Fruit fly (Drosophila melanogaster) whole organism, embryonic: Measurements from ENCODE around the gene CG13896.
A peak's percentile ranks its signal among the peaks of the same experiment; 100 is the strongest.

Experiments used
- B-H1 ChIP-seq: fragments of 200-800 bp; sonication (Bioruptor generic); IDR thresholded peaks from 3 replicates; pipeline ENCODE4 v1.3.6; 2022; ENCODE audit warnings: missing biosample characterization, missing genetic modification characterization
- C15 ChIP-seq: fragments of 200-800 bp; sonication (Bioruptor generic); IDR thresholded peaks from 3 replicates; pipeline ENCODE4 v1.3.6; 2022; ENCODE audit warnings: missing biosample characterization, missing genetic modification characterization
- CG10543 ChIP-seq: fragments of 200-800 bp; sonication (Bioruptor generic); optimal IDR thresholded peaks from 3 replicates; lab custom pipeline; 2017; ENCODE audit warnings: missing biosample characterization, mild to moderate bottlenecking, missing genetic modification characterization, moderate library complexity
- CG10979 ChIP-seq: fragments of 200-800 bp; sonication (Bioruptor generic); optimal IDR thresholded peaks from 2 replicates; lab custom pipeline; 2018; ENCODE audit warnings: missing biosample characterization, mild to moderate bottlenecking, missing genetic modification characterization, moderate library complexity
- CG11504 ChIP-seq: fragments of 200-800 bp; sonication (Bioruptor generic); optimal IDR thresholded peaks from 3 replicates; lab custom pipeline; 2019; ENCODE audit warnings: missing biosample characterization, mild to moderate bottlenecking, missing genetic modification characterization, moderate library complexity
- CG12104 ChIP-seq: fragments of 200-800 bp; sonication (Bioruptor generic); optimal IDR thresholded peaks from 3 replicates; lab custom pipeline; 2016; ENCODE audit warnings: missing biosample characterization, missing genetic modification characterization
- CG12391 ChIP-seq: fragments of 200-800 bp; sonication (Bioruptor generic); optimal IDR thresholded peaks from 3 replicates; lab custom pipeline; 2018; ENCODE audit warnings: missing biosample characterization, mild to moderate bottlenecking, missing genetic modification characterization, moderate library complexity
- CG13123 ChIP-seq: fragments of 200-800 bp; sonication (Bioruptor generic); optimal IDR thresholded peaks from 2 replicates; lab custom pipeline; 2016; ENCODE audit warnings: missing biosample characterization, missing genetic modification characterization
- CG15073 ChIP-seq: fragments of 200-800 bp; sonication (Bioruptor generic); optimal IDR thresholded peaks from 2 replicates; lab custom pipeline; 2016; ENCODE audit warnings: missing biosample characterization, missing genetic modification characterization
- CG16815 ChIP-seq: fragments of 200-800 bp; sonication (Bioruptor generic); optimal IDR thresholded peaks from 3 replicates; lab custom pipeline; 2017; ENCODE audit warnings: missing biosample characterization, mild to moderate bottlenecking, missing genetic modification characterization
- CG17361 ChIP-seq: fragments of 200-800 bp; sonication (Bioruptor generic); IDR thresholded peaks from 3 replicates; pipeline ENCODE4 v1.3.6; 2022; ENCODE audit warnings: missing biosample characterization, missing genetic modification characterization
- CG2678 ChIP-seq: fragments of 200-800 bp; sonication (Bioruptor generic); optimal IDR thresholded peaks from 3 replicates; lab custom pipeline; 2019; ENCODE audit warnings: missing biosample characterization, mild to moderate bottlenecking, missing genetic modification characterization, moderate library complexity
- CG31441 ChIP-seq: fragments of 200-800 bp; sonication (Bioruptor generic); IDR thresholded peaks from 2 replicates; pipeline ENCODE4 v1.3.6; 2022; ENCODE audit warnings: missing biosample characterization, missing genetic modification characterization
- CG3163 ChIP-seq: fragments of 200-800 bp; sonication (Bioruptor generic); optimal IDR thresholded peaks from 3 replicates; lab custom pipeline; 2016; ENCODE audit warnings: missing biosample characterization, missing genetic modification characterization
- CG32532 ChIP-seq: fragments of 200-800 bp; sonication (Bioruptor generic); IDR thresholded peaks from 2 replicates; pipeline ENCODE4 v1.3.6; 2022; ENCODE audit warnings: missing biosample characterization, missing genetic modification characterization
- CG32767 ChIP-seq: fragments of 200-800 bp; sonication (Bioruptor generic); IDR thresholded peaks from 2 replicates; pipeline ENCODE4 v1.3.6; 2022; ENCODE audit warnings: missing biosample characterization, missing genetic modification characterization
- CG3726 ChIP-seq: fragments of 200-800 bp; sonication (Bioruptor generic); IDR thresholded peaks from 3 replicates; pipeline ENCODE4, ENCODE4 v1.3.6; 2022; ENCODE audit warnings: missing biosample characterization, missing genetic modification characterization
- CG6272 ChIP-seq: fragments of 200-800 bp; sonication (Bioruptor generic); IDR thresholded peaks from 2 replicates; pipeline ENCODE4 v1.3.6; 2022; ENCODE audit warnings: missing biosample characterization, missing genetic modification characterization
- CG9727 ChIP-seq: fragments of 200-800 bp; sonication (Bioruptor generic); optimal IDR thresholded peaks from 3 replicates; lab custom pipeline; 2017; ENCODE audit warnings: missing biosample characterization, mild to moderate bottlenecking, missing genetic modification characterization
- CG9817 ChIP-seq: fragments of 200-800 bp; sonication (Bioruptor generic); optimal IDR thresholded peaks from 2 replicates; lab custom pipeline; 2018; ENCODE audit warnings: missing biosample characterization, mild to moderate bottlenecking, missing genetic modification characterization, moderate library complexity
- CG9932 ChIP-seq: fragments of 200-800 bp; sonication (Bioruptor generic); IDR thresholded peaks from 2 replicates; pipeline ENCODE4 v1.3.6; 2022; ENCODE audit warnings: missing biosample characterization, missing genetic modification characterization
- CoRest ChIP-seq: fragments of 200-800 bp; sonication (Bioruptor generic); optimal IDR thresholded peaks from 3 replicates; lab custom pipeline; 2018; ENCODE audit warnings: missing biosample characterization, mild to moderate bottlenecking, missing genetic modification characterization, moderate library complexity
- D ChIP-seq, 2 experiments: fragments of 200-800 bp in 1 of 2; fragments of >200 bp in 1 of 2; sonication (Bioruptor generic) in 1 of 2; optimal IDR thresholded peaks; 2 replicates in 1 of 2; 3 replicates in 1 of 2; lab custom pipeline; 2017; ENCODE audit warnings: mild to moderate bottlenecking in 1 of 2, missing biosample characterization in 1 of 2, missing genetic modification characterization in 1 of 2, missing genetic modification reagents in 1 of 2
- GATAe ChIP-seq: fragments of 200-800 bp; sonication (Bioruptor generic); conservative IDR thresholded peaks from 2 replicates; pipeline ENCODE4 v1.3.6; 2022; ENCODE audit warnings: missing biosample characterization, missing genetic modification characterization
- Lim3 ChIP-seq: fragments of 200-800 bp; sonication (Bioruptor generic); IDR thresholded peaks from 2 replicates; pipeline ENCODE4 v1.3.6; 2022; ENCODE audit warnings: missing biosample characterization, missing genetic modification characterization
- Oli ChIP-seq: fragments of 200-800 bp; sonication (Bioruptor generic); optimal IDR thresholded peaks from 2 replicates; lab custom pipeline; 2018; ENCODE audit warnings: missing biosample characterization, mild to moderate bottlenecking, missing genetic modification characterization, moderate library complexity
- Rfx ChIP-seq: fragments of 200-800 bp; sonication (Bioruptor generic); IDR thresholded peaks from 2 replicates; pipeline ENCODE4 v1.3.6; 2022; ENCODE audit warnings: missing biosample characterization, missing genetic modification characterization
- Sry-β ChIP-seq: fragments of 200-800 bp; sonication (Bioruptor generic); optimal IDR thresholded peaks from 2 replicates; lab custom pipeline; 2018; ENCODE audit warnings: missing biosample characterization, mild to moderate bottlenecking, missing genetic modification characterization, moderate library complexity
- Sry-δ ChIP-seq: fragments of 200-800 bp; sonication (Bioruptor generic); optimal IDR thresholded peaks from 2 replicates; lab custom pipeline; 2016; ENCODE audit warnings: missing biosample characterization, missing genetic modification characterization
- TFAM ChIP-seq: fragments of 200-800 bp; sonication (Bioruptor generic); optimal IDR thresholded peaks from 2 replicates; lab custom pipeline; 2017; ENCODE audit warnings: missing biosample characterization, missing genetic modification characterization, inconsistent platforms
- Xbp1 ChIP-seq: fragments of 200-800 bp; sonication (Bioruptor generic); optimal IDR thresholded peaks from 3 replicates; lab custom pipeline; 2016; ENCODE audit warnings: missing biosample characterization, mild to moderate bottlenecking, missing genetic modification characterization
- Xrp1 ChIP-seq: fragments of 200-800 bp; sonication (Bioruptor generic); IDR thresholded peaks from 2 replicates; pipeline ENCODE4 v1.3.6; 2022; ENCODE audit warnings: missing biosample characterization, missing genetic modification characterization
- aop ChIP-seq: fragments of 200-800 bp; sonication (Bioruptor generic); IDR thresholded peaks from 2 replicates; pipeline ENCODE4 v1.3.6; 2022; ENCODE audit warnings: missing biosample characterization, missing genetic modification characterization
- cwo ChIP-seq: fragments of 200-800 bp; sonication (Bioruptor generic); optimal IDR thresholded peaks from 3 replicates; lab custom pipeline; 2017; ENCODE audit warnings: missing biosample characterization, missing genetic modification characterization, mild to moderate bottlenecking, moderate library complexity, missing genetic modification reagents
- disco-r ChIP-seq: fragments of 200-800 bp; sonication (Bioruptor generic); optimal IDR thresholded peaks from 2 replicates; lab custom pipeline; 2016; ENCODE audit warnings: missing biosample characterization, missing genetic modification characterization
- ems ChIP-seq: fragments of 200-800 bp; sonication (Bioruptor generic); optimal IDR thresholded peaks from 3 replicates; lab custom pipeline; 2016; ENCODE audit warnings: missing biosample characterization, missing genetic modification characterization
- fd102C ChIP-seq: fragments of 200-800 bp; sonication (Bioruptor generic); optimal IDR thresholded peaks from 2 replicates; lab custom pipeline; 2018; ENCODE audit warnings: missing biosample characterization, mild to moderate bottlenecking, missing genetic modification characterization, moderate library complexity
- fd96Cb ChIP-seq: fragments of 200-800 bp; sonication (Bioruptor generic); optimal IDR thresholded peaks from 2 replicates; lab custom pipeline; 2018; ENCODE audit warnings: missing biosample characterization, mild to moderate bottlenecking, missing genetic modification characterization, moderate library complexity
- gem ChIP-seq: fragments of 200-800 bp; sonication (Bioruptor generic); optimal IDR thresholded peaks from 2 replicates; lab custom pipeline; 2019; ENCODE audit warnings: missing biosample characterization, mild to moderate bottlenecking, missing genetic modification characterization, moderate library complexity
- grn ChIP-seq: fragments of 200-800 bp; sonication (Bioruptor generic); optimal IDR thresholded peaks from 3 replicates; lab custom pipeline; 2017; ENCODE audit warnings: missing biosample characterization, missing genetic modification characterization
- gsb ChIP-seq: fragments of 200-800 bp; sonication (Bioruptor generic); IDR thresholded peaks from 2 replicates; pipeline ENCODE4 v1.3.6; 2022; ENCODE audit warnings: missing biosample characterization, missing genetic modification characterization
- hb ChIP-seq: fragments of 200-800 bp; sonication (Bioruptor generic); IDR thresholded peaks from 3 replicates; pipeline ENCODE4 v1.3.6; 2022; ENCODE audit warnings: missing biosample characterization, missing genetic modification characterization; ENCODE audit not compliant: partially characterized antibody
- inv ChIP-seq: fragments of 200-800 bp; sonication (Bioruptor generic); IDR thresholded peaks from 2 replicates; pipeline ENCODE4 v1.3.6; 2022; ENCODE audit warnings: missing biosample characterization, missing genetic modification characterization; ENCODE audit not compliant: partially characterized antibody
- otp ChIP-seq: fragments of 200-800 bp; sonication (Bioruptor generic); IDR thresholded peaks from 3 replicates; pipeline ENCODE4, ENCODE4 v1.3.6; 2022; ENCODE audit warnings: missing biosample characterization, missing genetic modification characterization
- pfk ChIP-seq: fragments of 200-800 bp; sonication (Bioruptor generic); optimal IDR thresholded peaks from 2 replicates; lab custom pipeline; 2018; ENCODE audit warnings: missing biosample characterization, mild to moderate bottlenecking, missing genetic modification characterization, moderate library complexity
- phol ChIP-seq: fragments of 200-800 bp; sonication (Bioruptor generic); optimal IDR thresholded peaks from 3 replicates; lab custom pipeline; 2018; ENCODE audit warnings: missing biosample characterization, mild to moderate bottlenecking, missing genetic modification characterization, moderate library complexity
- pum ChIP-seq: fragments of 200-800 bp; sonication (Bioruptor generic); optimal IDR thresholded peaks from 2 replicates; lab custom pipeline; 2016; ENCODE audit warnings: missing biosample characterization, missing genetic modification characterization
- salm ChIP-seq: fragments of 200-800 bp; sonication (Bioruptor generic); optimal IDR thresholded peaks from 2 replicates; lab custom pipeline; 2018; ENCODE audit warnings: missing biosample characterization, mild to moderate bottlenecking, missing genetic modification characterization
- sens ChIP-seq: fragments of 200-800 bp; sonication (Bioruptor generic); peaks from one replicate; lab custom pipeline; 2016; ENCODE audit warnings: missing biosample characterization, missing genetic modification characterization
- sqz ChIP-seq: fragments of 200-800 bp; sonication (Bioruptor generic); optimal IDR thresholded peaks from 3 replicates; lab custom pipeline; 2018; ENCODE audit warnings: missing biosample characterization, mild to moderate bottlenecking, missing genetic modification characterization
- tx ChIP-seq: fragments of 200-800 bp; sonication (Bioruptor generic); optimal IDR thresholded peaks from 2 replicates; lab custom pipeline; 2016; ENCODE audit warnings: missing biosample characterization, missing genetic modification characterization

CG13896 gene

DNA sequence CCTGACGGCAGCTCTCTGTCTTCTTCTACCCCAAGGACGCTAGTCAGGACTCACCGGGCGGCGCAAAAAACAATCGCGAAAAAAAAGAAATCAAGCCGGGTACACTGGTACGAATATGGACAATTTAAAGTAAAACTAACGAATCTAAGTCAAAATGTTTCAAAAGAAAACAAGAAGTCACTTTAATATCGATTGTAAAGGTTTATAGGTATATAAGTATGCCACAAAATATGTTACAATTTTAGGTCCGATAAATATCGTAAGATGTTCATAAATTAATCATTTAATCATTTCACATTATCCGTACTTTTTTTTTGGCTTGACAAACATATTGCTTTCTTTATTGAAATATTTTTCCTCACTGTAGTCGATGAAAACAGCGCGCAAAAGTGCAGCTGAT lies 4.4 kb upstream of the CG13896 start (continued):
- TF ChIP-seq CG32767 (GFP tag; lab: Robert Waterston, UW): no peak
- no peak for TF ChIP-seq TFAM (GFP tag; lab: Kevin White, UChicago)
- TF ChIP-seq CG3163 (GFP tag; lab: Kevin White, UChicago): no peak
- TF ChIP-seq inv (GFP tag; lab: Robert Waterston, UW): no peak
- TF ChIP-seq CG9727 (GFP tag; lab: Kevin White, UChicago): peak; percentile 49
- no peak for TF ChIP-seq CG9817 (tag; lab: Kevin White, UChicago)
- no peak for TF ChIP-seq CG16815
- TF ChIP-seq CG15073 (GFP tag; lab: Kevin White, UChicago): no peak
- TF ChIP-seq Xrp1 (GFP tag; lab: Robert Waterston, UW): peak; percentile 53; the same call in 1 of the 2 replicates
- no peak for TF ChIP-seq CG6272 (GFP tag; lab: Robert Waterston, UW)
- TF ChIP-seq Xbp1 (GFP tag; lab: Kevin White, UChicago): no peak
- peak; percentile 65 for TF ChIP-seq CG10979
- TF ChIP-seq disco-r: no peak
- no peak for TF ChIP-seq CoRest (tag; lab: Kevin White, UChicago)
- TF ChIP-seq CG10543: no peak
- peak; percentile 31 for TF ChIP-seq phol (tag; lab: Kevin White, UChicago)
- TF ChIP-seq pfk (GFP tag; lab: Kevin White, UChicago): no peak
- peak; percentile 32 for TF ChIP-seq CG12391
- no peak for TF ChIP-seq D (optimal IDR thresholded peaks at IDR 0.05; lab: Kevin White, UChicago)
- TF ChIP-seq D (GFP tag; optimal IDR thresholded peaks at IDR 0.05; lab: Kevin White, UChicago): peak; percentile 11
- TF ChIP-seq fd96Cb (tag; lab: Kevin White, UChicago): peak; percentile 2
- TF ChIP-seq Lim3 (GFP tag; lab: Robert Waterston, UW): no peak
- TF ChIP-seq B-H1 (GFP tag; lab: Robert Waterston, UW): no peak
- TF ChIP-seq otp (GFP tag; lab: Robert Waterston, UW): no peak
- TF ChIP-seq CG12104 (GFP tag; lab: Kevin White, UChicago): no peak
- no peak for TF ChIP-seq hb (GFP tag; lab: Robert Waterston, UW)
- no peak for TF ChIP-seq pum (GFP tag; lab: Kevin White, UChicago)
- peak; percentile 47 for TF ChIP-seq sqz (GFP tag; lab: Kevin White, UChicago)
- TF ChIP-seq CG13123: no peak
- no peak for TF ChIP-seq fd102C (GFP tag; lab: Kevin White, UChicago)
- no peak for TF ChIP-seq Sry-β (GFP tag; lab: Kevin White, UChicago)
- peak; percentile 5 for TF ChIP-seq Oli (tag; lab: Kevin White, UChicago)
- TF ChIP-seq C15: no peak
- TF ChIP-seq ems (GFP tag; lab: Kevin White, UChicago): no peak
- 0 out of 3 replicates have a peak, but pooled peaks have one; percentile 17 for TF ChIP-seq CG17361 (GFP tag; lab: Robert Waterston, UW)
- peak; percentile 34 for TF ChIP-seq CG2678 (tag; lab: Kevin White, UChicago)
- no peak for TF ChIP-seq gsb (GFP tag; lab: Robert Waterston, UW)
- peak; percentile 67 for TF ChIP-seq sens (GFP tag; lab: Kevin White, UChicago)
- TF ChIP-seq CG11504 (tag; lab: Kevin White, UChicago): peak; percentile 21
- TF ChIP-seq CG31441 (GFP tag; lab: Robert Waterston, UW): peak; percentile 42; the same call in 1 of the 2 replicates
- no peak for TF ChIP-seq tx
- no peak for TF ChIP-seq CG32532 (GFP tag; lab: Robert Waterston, UW)
- TF ChIP-seq salm (tag; lab: Kevin White, UChicago): no peak
- peak; percentile 44 for TF ChIP-seq gem (tag; lab: Kevin White, UChicago)
- no peak for TF ChIP-seq GATAe (GFP tag; lab: Robert Waterston, UW)
- TF ChIP-seq Rfx (GFP tag; lab: Robert Waterston, UW): no peak
- no peak for TF ChIP-seq CG9932 (GFP tag; lab: Robert Waterston, UW)
- TF ChIP-seq Sry-δ (GFP tag; lab: Kevin White, UChicago): no peak
- no peak for TF ChIP-seq grn
- TF ChIP-seq cwo: no peak
- TF ChIP-seq CG3726 (GFP tag; lab: Robert Waterston, UW): no peak
- no peak for TF ChIP-seq aop (GFP tag; lab: Robert Waterston, UW)
